Fruit fly (Drosophila melanogaster): Measurements from ENCODE around the gene CG17996.

The CG17996 gene

dm6 chr2L:16722596-16722995 is 8.2 kb downstream of the CG17996 start:
- no peak for TF ChIP-seq CG17801 (GFP tag; optimal IDR thresholded peaks at IDR 0.05; ENCODE audit: partially characterized antibody)

dm6 chr2L:16720707-16721700 is 9.8 kb downstream of the CG17996 start:
- TF ChIP-seq CG17801 (GFP tag; optimal IDR thresholded peaks at IDR 0.05; ENCODE audit: partially characterized antibody), result peak; percentile 97

DNA sequence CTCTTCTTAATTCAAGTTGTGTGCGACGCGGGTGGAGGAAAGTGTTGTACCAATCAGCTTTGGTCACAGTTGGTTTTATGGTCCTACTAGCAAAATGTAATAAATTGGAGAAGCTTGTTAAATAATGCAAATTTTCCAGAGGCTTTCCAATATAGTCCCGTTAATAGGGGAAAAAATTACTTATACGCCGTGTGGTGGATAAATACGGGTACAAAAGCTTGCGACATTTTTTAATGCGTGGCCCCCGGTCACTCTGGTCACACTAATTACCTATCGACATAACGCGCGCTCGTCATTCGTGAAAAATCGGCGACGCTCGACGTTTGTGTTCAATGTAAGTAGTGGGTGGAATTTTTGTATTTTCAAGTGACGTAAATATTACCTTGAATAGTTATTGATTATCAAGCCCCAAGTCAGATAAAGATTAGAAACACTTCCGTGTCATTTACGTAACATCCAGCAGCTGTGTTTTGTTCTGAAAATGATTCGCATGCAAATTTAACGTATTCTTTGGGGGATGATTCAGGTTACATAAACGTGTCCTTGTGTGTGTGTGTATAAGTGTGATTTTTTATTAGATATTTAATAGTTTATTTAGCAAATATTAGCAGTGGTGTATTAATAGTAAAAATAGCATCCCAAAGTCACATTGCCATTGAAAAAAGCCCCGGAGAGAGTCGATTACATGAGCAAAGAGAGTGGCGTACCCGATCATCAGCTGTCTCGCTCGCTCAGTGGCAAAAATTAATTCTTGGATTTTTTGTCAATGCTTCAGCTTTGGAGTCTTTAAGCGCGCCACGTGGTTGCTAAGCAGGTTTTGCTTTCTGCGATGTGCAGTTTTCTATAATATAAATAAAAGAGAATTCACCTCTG is 11.0 kb downstream of the CG17996 start, which contains the start of gene Cyt-c-p:
Gene Cyt-c-p, plus strand, starts transcription at position 290 of the 873 bp plus-strand sequence.
- peak; percentile 19 for TF ChIP-seq CG17801 (GFP tag; optimal IDR thresholded peaks at IDR 0.05; ENCODE audit: partially characterized antibody)

dm6 chr2L:16718446-16719173 is 12.2 kb downstream of the CG17996 start:
- no peak for TF ChIP-seq CG17801 (GFP tag; optimal IDR thresholded peaks at IDR 0.05; ENCODE audit: partially characterized antibody)

- no peak for TF ChIP-seq CG17801 (GFP tag; optimal IDR thresholded peaks at IDR 0.05; ENCODE audit: partially characterized antibody)
Observed at dm6 chr2L:16716771-16717170, 14.1 kb downstream of the CG17996 start.

DNA sequence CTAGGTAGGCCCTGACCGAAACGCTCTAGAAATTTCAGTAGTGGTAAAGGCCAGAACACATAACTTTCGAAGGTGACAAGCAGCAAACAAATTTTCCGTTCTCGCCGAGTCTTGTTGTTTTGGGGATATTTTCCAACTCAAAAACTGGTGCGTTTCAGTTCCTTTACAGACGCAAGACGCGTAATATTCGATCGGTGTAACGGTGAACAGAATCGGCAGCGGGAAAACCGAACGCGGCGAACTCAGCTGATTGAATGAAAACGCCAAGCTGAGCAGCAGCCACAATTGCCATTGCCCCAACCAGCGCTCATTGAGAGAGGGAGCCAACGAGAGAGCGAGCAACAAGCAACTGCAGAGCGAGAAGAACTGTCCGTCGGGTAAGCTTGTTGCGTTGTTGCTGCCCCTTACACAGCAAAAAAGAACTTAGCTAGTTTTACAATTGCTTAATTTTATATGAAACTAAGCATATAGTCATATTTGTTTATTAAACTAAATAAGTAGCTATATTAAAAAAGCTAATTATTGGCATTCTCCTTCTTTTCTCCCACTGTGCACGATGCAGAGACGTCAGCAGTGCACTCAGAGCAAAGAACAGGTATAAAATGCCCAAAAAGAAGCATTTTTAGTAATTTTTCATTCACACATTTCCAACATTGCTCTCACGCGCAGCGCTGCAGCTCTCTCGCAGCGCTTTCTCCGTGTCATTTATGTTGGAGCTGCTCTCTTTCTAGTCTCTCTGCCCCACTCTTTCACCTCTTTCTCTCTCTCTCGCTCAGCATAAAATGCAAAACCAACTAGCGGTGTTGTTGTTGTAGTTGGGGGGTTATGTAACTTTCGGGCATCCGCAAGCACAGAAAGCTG is 14.8 kb downstream of the CG17996 start, which contains the start of the genes Cyt-c-d and CG31808:
Gene Cyt-c-d, plus strand, starts transcription at position 51 of the 861 bp plus-strand sequence.
Gene CG31808, minus strand, starts transcription at position 355 of the 861 bp plus-strand sequence.
- TF ChIP-seq CG17801 (GFP tag; optimal IDR thresholded peaks at IDR 0.05; ENCODE audit: partially characterized antibody), result peak; percentile 90

DNA sequence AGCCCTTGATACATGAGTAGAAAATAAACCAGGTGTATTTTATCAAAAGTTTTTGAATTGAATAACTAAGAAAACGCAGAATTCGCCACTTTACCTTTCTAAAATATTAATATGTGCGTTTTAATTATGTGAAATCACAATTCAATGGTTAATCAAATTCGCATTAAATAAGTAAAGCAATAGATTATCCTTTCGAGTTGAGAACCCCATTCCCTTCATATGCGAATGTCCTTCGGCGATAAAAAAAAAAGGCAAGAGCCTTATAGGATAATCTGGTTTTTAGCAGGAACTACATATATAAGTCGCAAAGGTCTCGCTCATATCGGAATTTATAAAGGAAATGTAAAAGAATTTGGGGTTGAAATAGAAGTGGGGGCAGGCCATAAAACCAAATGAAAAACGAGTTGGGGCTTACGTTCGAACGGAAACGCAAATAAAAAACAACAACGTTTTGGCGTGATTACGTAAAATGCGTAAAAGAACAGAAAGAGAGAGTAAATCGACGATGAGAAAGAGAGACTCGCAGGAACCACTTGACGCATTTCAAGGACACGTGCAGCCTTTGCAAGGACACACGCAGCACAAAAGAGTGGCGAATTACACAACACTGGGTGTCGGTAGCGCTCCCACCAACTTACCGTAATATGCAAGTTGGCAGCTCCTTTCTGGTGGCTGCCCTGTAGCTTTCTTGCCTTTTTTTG is 15.6 kb downstream of the CG17996 start:
- no peak for TF ChIP-seq CG17801 (GFP tag; optimal IDR thresholded peaks at IDR 0.05; ENCODE audit: partially characterized antibody)

dm6 chr2L:16713929-16714328 is 16.9 kb downstream of the CG17996 start:
- TF ChIP-seq CG17801 (GFP tag; optimal IDR thresholded peaks at IDR 0.05; ENCODE audit: partially characterized antibody), result no peak

dm6 chr2L:16711891-16712290 is 18.9 kb downstream of the CG17996 start:
- TF ChIP-seq CG17801 (GFP tag; optimal IDR thresholded peaks at IDR 0.05; ENCODE audit: partially characterized antibody), result no peak

- no peak for TF ChIP-seq CG17801 (GFP tag; optimal IDR thresholded peaks at IDR 0.05; ENCODE audit: partially characterized antibody)
Observed at dm6 chr2L:16710677-16711076, 20.2 kb downstream of the CG17996 start.

dm6 chr2L:16710234-16710633 is 20.6 kb downstream of the CG17996 start:
- no peak for TF ChIP-seq CG17801 (GFP tag; optimal IDR thresholded peaks at IDR 0.05; ENCODE audit: partially characterized antibody)

DNA sequence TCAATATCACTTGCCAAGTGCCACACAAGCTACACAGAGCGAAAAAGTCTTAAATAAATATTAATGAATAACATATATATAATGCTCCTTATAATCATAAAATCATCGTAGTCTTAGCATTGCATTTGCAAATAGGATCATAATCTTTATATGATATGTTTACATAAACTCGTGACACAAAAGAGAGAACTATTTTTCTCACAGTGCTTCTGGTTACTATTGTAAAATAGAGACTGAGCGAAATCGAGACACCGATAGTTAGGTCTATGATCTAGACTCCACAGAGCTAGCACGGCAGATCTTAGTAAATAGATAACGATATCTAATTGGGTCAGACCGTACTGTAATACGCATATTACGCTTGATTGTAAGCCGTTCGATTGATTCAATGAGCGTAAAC is 21.1 kb downstream of the CG17996 start:
- no peak for TF ChIP-seq CG17801 (GFP tag; optimal IDR thresholded peaks at IDR 0.05; ENCODE audit: partially characterized antibody)

All from ovary, adult (tissue).